Worm (Caenorhabditis elegans): ENCODE measurements around the gene vamp-7.

ce11 chrIV:2610409-2610808, 2.6 kb downstream of the vamp-7 start, which contains the start of gene Y69A2AR.32:
- TF ChIP-seq aly-2 (tag; optimal IDR thresholded peaks at IDR 0.05) (no peak), nhr-25 (tag; optimal IDR thresholded peaks at IDR 0.05) (no peak), lsy-2 (tag; optimal IDR thresholded peaks at IDR 0.05) (no peak)
